Worm (Caenorhabditis elegans): ENCODE data around the gene C01C10.2.

DNA sequence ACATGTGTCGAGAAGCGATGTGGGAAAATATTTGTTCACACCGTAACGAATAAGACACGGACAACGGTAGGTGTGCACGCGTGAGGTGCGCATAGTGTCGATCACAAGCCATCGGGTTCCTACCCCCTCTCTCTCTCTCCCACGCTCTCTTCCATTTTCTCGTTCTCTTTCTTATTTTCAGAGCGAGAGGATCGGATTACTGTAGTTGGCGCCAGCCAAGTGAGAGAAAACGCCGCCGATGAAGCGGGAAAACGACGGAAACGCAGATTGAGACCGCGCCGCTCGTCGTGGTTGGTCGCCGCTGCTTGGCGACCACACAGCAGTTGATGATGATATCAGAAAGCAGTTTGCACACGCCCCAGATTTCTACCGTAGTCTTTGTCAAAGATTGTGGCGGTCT, 26.5 kb upstream of the C01C10.2 start:
- TF ChIP-seq unc-62 (GFP tag; optimal IDR thresholded peaks at IDR 0.05) (no peak), blmp-1 (tag; optimal IDR thresholded peaks at IDR 0.05; ENCODE audit: insufficient read depth) (no peak)
